Worm (Caenorhabditis elegans): Measurements from ENCODE around the gene Y62H9A.4.

ce11 chrX:11854432-11854831 is 25.5 kb upstream of the Y62H9A.4 start:
- TF ChIP-seq ztf-11 (tag; optimal IDR thresholded peaks at IDR 0.05) (no peak), snpc-4 (tag; optimal IDR thresholded peaks at IDR 0.05) (no peak), lsy-2 (tag; optimal IDR thresholded peaks at IDR 0.05) (no peak), drap-1 (GFP tag; optimal IDR thresholded peaks at IDR 0.05) (no peak), mep-1 (tag; optimal IDR thresholded peaks at IDR 0.05) (no peak), bed-3 (GFP tag; optimal IDR thresholded peaks at IDR 0.05) (no peak), ceh-39 (tag; optimal IDR thresholded peaks at IDR 0.05) (no peak), nhr-237 (tag; optimal IDR thresholded peaks at IDR 0.05) (no peak), cnd-1 (tag; optimal IDR thresholded peaks at IDR 0.05) (no peak), unc-62 (GFP tag; optimal IDR thresholded peaks at IDR 0.05) (no peak)

Data from whole organism, mixed stage, embryonic.